Worm (Caenorhabditis elegans) whole organism, young adult: Measurements from ENCODE around the gene T12A2.3.

Source experiments
- C06A6.2 ChIP-seq: fragments of 200-800 bp; sonication (Bioruptor generic); conservative IDR thresholded peaks from 2 replicates; pipeline ENCODE4 v1.3.6; 2022; ENCODE audit warnings: missing genetic modification characterization, missing compliant biosample characterization
- F10E7.11 ChIP-seq: sonication (generic microtip); optimal IDR thresholded peaks from 2 replicates; lab custom pipeline; 2017; ENCODE audit warnings: mild to moderate bottlenecking, missing genetic modification characterization, moderate library complexity, missing compliant biosample characterization
- F23B12.7 ChIP-seq: sonication (generic microtip); optimal IDR thresholded peaks from 2 replicates; lab custom pipeline; 2017; ENCODE audit warnings: missing genetic modification characterization, mild to moderate bottlenecking, missing compliant biosample characterization, antibody characterized with exemption, moderate library complexity; ENCODE audit not compliant: insufficient read depth
- F37B4.10 ChIP-seq: fragments of 200-800 bp; sonication (Bioruptor generic); IDR thresholded peaks from 2 replicates; pipeline ENCODE4 v1.3.6; 2022; ENCODE audit warnings: missing genetic modification characterization, missing compliant biosample characterization
- F55B11.4 ChIP-seq: sonication (generic microtip); optimal IDR thresholded peaks from 2 replicates; lab custom pipeline; 2016; ENCODE audit warnings: missing compliant biosample characterization, missing genetic modification characterization, borderline replicate concordance; ENCODE audit not compliant: insufficient read depth
- F57C9.4 ChIP-seq: sonication (generic microtip); optimal IDR thresholded peaks from 2 replicates; lab custom pipeline; 2017; ENCODE audit warnings: mild to moderate bottlenecking, missing genetic modification characterization, missing compliant biosample characterization
- K11D2.4 ChIP-seq: fragments of 200-800 bp; sonication (Bioruptor generic); IDR thresholded peaks from 2 replicates; pipeline ENCODE4 v1.3.6; 2022; ENCODE audit warnings: missing genetic modification reagents, missing genetic modification characterization, missing compliant biosample characterization
- Y56A3A.18 ChIP-seq: fragments of 200-800 bp; sonication (Bioruptor generic); IDR thresholded peaks from 2 replicates; pipeline ENCODE4 v1.3.6; 2022; ENCODE audit warnings: missing genetic modification reagents, missing genetic modification characterization, missing compliant biosample characterization
- akir-1 ChIP-seq: fragments of 200-800 bp; sonication (Bioruptor generic); optimal IDR thresholded peaks from 2 replicates; lab custom pipeline; 2018; ENCODE audit warnings: mild to moderate bottlenecking, missing genetic modification characterization, moderate library complexity, missing compliant biosample characterization
- atf-7 ChIP-seq: sonication (generic microtip); optimal IDR thresholded peaks from 2 replicates; lab custom pipeline; 2017; ENCODE audit warnings: mild to moderate bottlenecking, missing genetic modification characterization, missing compliant biosample characterization
- athp-1 ChIP-seq: sonication (generic microtip); optimal IDR thresholded peaks from 2 replicates; lab custom pipeline; 2017; ENCODE audit warnings: mild to moderate bottlenecking, missing genetic modification characterization, missing compliant biosample characterization
- attf-3 ChIP-seq: fragments of 200-800 bp; sonication (Bioruptor generic); conservative IDR thresholded peaks from 2 replicates; pipeline ENCODE4 v1.3.6; 2022; ENCODE audit warnings: missing genetic modification reagents, missing genetic modification characterization, missing compliant biosample characterization
- cebp-2 ChIP-seq: fragments of 200-800 bp; sonication (Bioruptor generic); IDR thresholded peaks from 2 replicates; pipeline ENCODE4 v1.3.6; 2022; ENCODE audit warnings: missing genetic modification characterization, missing compliant biosample characterization
- ceh-27 ChIP-seq: fragments of 200-800 bp; sonication (Bioruptor generic); optimal IDR thresholded peaks from 2 replicates; lab custom pipeline; 2018; ENCODE audit warnings: mild to moderate bottlenecking, missing genetic modification characterization, moderate library complexity, missing compliant biosample characterization
- ceh-91 ChIP-seq: fragments of 200-800 bp; sonication (Bioruptor generic); IDR thresholded peaks from 2 replicates; pipeline ENCODE4 v1.3.6; 2022; ENCODE audit warnings: missing genetic modification reagents, missing genetic modification characterization, missing compliant biosample characterization
- dox-1 ChIP-seq: fragments of 200-800 bp; sonication (Bioruptor generic); IDR thresholded peaks from 2 replicates; pipeline ENCODE4 v1.3.6; 2022; ENCODE audit warnings: missing genetic modification reagents, missing genetic modification characterization, missing compliant biosample characterization
- dpff-1 ChIP-seq: sonication (generic microtip); optimal IDR thresholded peaks from 2 replicates; lab custom pipeline; 2017; ENCODE audit warnings: mild to moderate bottlenecking, missing genetic modification characterization, missing compliant biosample characterization
- egl-18 ChIP-seq: fragments of 200-800 bp; sonication (Bioruptor generic); IDR thresholded peaks from 2 replicates; pipeline ENCODE4 v1.3.6; 2022; ENCODE audit warnings: missing genetic modification reagents, missing genetic modification characterization, missing compliant biosample characterization
- egl-44 ChIP-seq: fragments of 200-800 bp; sonication (Bioruptor generic); IDR thresholded peaks from 2 replicates; pipeline ENCODE4 v1.3.6; 2022; ENCODE audit warnings: missing genetic modification reagents, missing genetic modification characterization, missing compliant biosample characterization
- hlh-26 ChIP-seq: fragments of 200-800 bp; sonication (Bioruptor generic); conservative IDR thresholded peaks from 2 replicates; pipeline ENCODE4 v1.3.6; 2022; ENCODE audit warnings: missing genetic modification reagents, missing genetic modification characterization, missing compliant biosample characterization
- let-607 ChIP-seq, 2 experiments: fragments of 200-800 bp in 1 of 2; sonication (Bioruptor generic) in 1 of 2; sonication (generic microtip) in 1 of 2; optimal IDR thresholded peaks; 2 replicates each; lab custom pipeline; 2016 to 2018; ENCODE audit warnings: mild to moderate bottlenecking in 2 of 2, missing compliant biosample characterization in 2 of 2, missing genetic modification characterization in 2 of 2, moderate library complexity in 2 of 2, missing genotype in 1 of 2
- lin-54 ChIP-seq: fragments of 200-800 bp; sonication (Bioruptor generic); optimal IDR thresholded peaks from 2 replicates; lab custom pipeline; 2018; ENCODE audit warnings: mild to moderate bottlenecking, missing genetic modification characterization, missing compliant biosample characterization
- lsl-1 ChIP-seq: fragments of 200-800 bp; sonication (Bioruptor generic); optimal IDR thresholded peaks from 2 replicates; lab custom pipeline; 2018; ENCODE audit warnings: mild to moderate bottlenecking, missing genetic modification characterization, moderate library complexity, missing compliant biosample characterization
- madf-10 ChIP-seq: sonication (generic microtip); optimal IDR thresholded peaks from 2 replicates; lab custom pipeline; 2016; ENCODE audit warnings: mild to moderate bottlenecking, missing genetic modification characterization, missing compliant biosample characterization
- madf-3 ChIP-seq: fragments of 200-800 bp; sonication (Bioruptor generic); IDR thresholded peaks from 2 replicates; pipeline ENCODE4 v1.3.6; 2022; ENCODE audit warnings: missing genetic modification reagents, missing genetic modification characterization, missing compliant biosample characterization
- madf-8 ChIP-seq: fragments of 200-800 bp; sonication (Bioruptor generic); conservative IDR thresholded peaks from 2 replicates; pipeline ENCODE4 v1.3.6; 2022; ENCODE audit warnings: missing genetic modification reagents, missing genetic modification characterization, missing compliant biosample characterization
- mcd-1 ChIP-seq: fragments of 200-800 bp; sonication (Bioruptor generic); IDR thresholded peaks from 2 replicates; pipeline ENCODE4 v1.3.6; 2022; ENCODE audit warnings: missing genetic modification reagents, missing genetic modification characterization, missing compliant biosample characterization
- mel-28 ChIP-seq: sonication (generic microtip); optimal IDR thresholded peaks from 2 replicates; lab custom pipeline; 2016; ENCODE audit warnings: borderline replicate concordance, mild to moderate bottlenecking, missing genetic modification characterization, missing compliant biosample characterization
- nfyb-1 ChIP-seq: fragments of 200-800 bp; sonication (Bioruptor generic); IDR thresholded peaks from 2 replicates; pipeline ENCODE4 v1.3.6; 2022; ENCODE audit warnings: missing genetic modification reagents, missing genetic modification characterization, missing compliant biosample characterization
- nhr-80 ChIP-seq: sonication (generic microtip); optimal IDR thresholded peaks from 2 replicates; lab custom pipeline; 2016; ENCODE audit warnings: missing genetic modification characterization, missing compliant biosample characterization
- nhr-90 ChIP-seq: sonication (generic microtip); optimal IDR thresholded peaks from 2 replicates; lab custom pipeline; 2016; ENCODE audit warnings: missing genotype, mild to moderate bottlenecking, missing genetic modification characterization, missing compliant biosample characterization
- pha-4 ChIP-seq: fragments of 150-350 bp; sonication (generic microtip); optimal IDR thresholded peaks from 2 replicates; lab custom pipeline; 2014; ENCODE audit warnings: missing biosample characterization, missing genetic modification reagents, missing genetic modification characterization
- rec-8 ChIP-seq, 2 experiments: sonication (generic microtip); optimal IDR thresholded peaks; 2 replicates each; lab custom pipeline; 2016; ENCODE audit warnings: mild to moderate bottlenecking in 2 of 2, missing genetic modification characterization in 2 of 2, missing genetic modification reagents in 2 of 2, missing genotype in 2 of 2, missing biosample characterization in 1 of 2, missing compliant biosample characterization in 1 of 2, moderate library complexity in 1 of 2
- repo-1 ChIP-seq: sonication (generic microtip); optimal IDR thresholded peaks from 2 replicates; lab custom pipeline; 2017; ENCODE audit warnings: mild to moderate bottlenecking, missing genetic modification characterization, missing compliant biosample characterization
- snpc-1.1 ChIP-seq: sonication (generic microtip); optimal IDR thresholded peaks from 2 replicates; lab custom pipeline; 2017; ENCODE audit warnings: missing genetic modification characterization, mild to moderate bottlenecking, missing compliant biosample characterization, antibody characterized with exemption, moderate library complexity, missing genotype, missing genetic modification reagents; ENCODE audit not compliant: insufficient read depth
- snpc-3.4 ChIP-seq: sonication (generic microtip); optimal IDR thresholded peaks from 2 replicates; lab custom pipeline; 2017; ENCODE audit warnings: missing genetic modification characterization, mild to moderate bottlenecking, missing compliant biosample characterization, antibody characterized with exemption, moderate library complexity, missing genotype, missing genetic modification reagents
- snpc-4 ChIP-seq, 5 experiments: fragments of 150-350 bp in 1 of 5; sonication (generic microtip) in 4 of 5; optimal IDR thresholded peaks; 2 replicates each; lab custom pipeline; 2014 to 2018; ENCODE audit warnings: missing genetic modification characterization in 5 of 5, missing biosample characterization in 3 of 5, antibody characterized with exemption in 2 of 5, mild to moderate bottlenecking in 2 of 5, missing compliant biosample characterization in 2 of 5, missing genotype in 2 of 5, moderate library complexity in 2 of 5, missing genetic modification reagents in 1 of 5
- somi-1 ChIP-seq: fragments of 200-800 bp; sonication (Bioruptor generic); optimal IDR thresholded peaks from 2 replicates; lab custom pipeline; 2018; ENCODE audit warnings: mild to moderate bottlenecking, missing genetic modification characterization, missing compliant biosample characterization
- tbx-9 ChIP-seq: sonication (generic microtip); optimal IDR thresholded peaks from 2 replicates; lab custom pipeline; 2016; ENCODE audit warnings: borderline replicate concordance, missing genetic modification characterization, inconsistent platforms, missing compliant biosample characterization
- unc-130 ChIP-seq: sonication (generic microtip); optimal IDR thresholded peaks from 2 replicates; lab custom pipeline; 2016; ENCODE audit warnings: missing genetic modification reagents, missing genetic modification characterization, missing compliant biosample characterization
- ztf-26 ChIP-seq: sonication (generic microtip); optimal IDR thresholded peaks from 2 replicates; lab custom pipeline; 2017; ENCODE audit warnings: missing genetic modification characterization, missing compliant biosample characterization

Gene T12A2.3

DNA sequence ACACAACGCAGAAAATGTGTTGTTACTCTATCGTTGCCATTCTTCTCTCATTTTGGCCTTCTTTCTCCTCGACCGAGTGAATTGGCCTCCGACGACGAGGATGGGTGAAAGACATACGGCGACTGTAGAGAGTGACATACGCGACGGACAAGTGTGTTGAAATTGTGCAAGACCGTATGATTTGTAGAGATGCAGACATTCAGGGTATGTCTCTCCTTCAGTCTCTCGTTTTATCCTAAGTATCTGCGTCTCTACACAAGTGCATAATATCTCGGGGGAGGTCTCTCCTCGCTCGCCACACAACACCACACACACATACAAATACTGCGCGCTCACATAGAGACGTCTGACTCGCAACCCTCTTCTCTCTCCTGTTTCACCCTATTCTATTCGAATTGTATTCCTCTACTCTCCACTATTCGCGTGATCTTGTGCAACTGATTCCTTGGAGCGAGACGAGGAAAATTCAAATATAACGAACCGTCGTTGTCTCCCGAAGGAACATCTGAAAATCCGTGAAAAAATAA lies 39.5 kb downstream of the T12A2.3 start, which contains the start of gene hmg-1.2 (continued):
- TF ChIP-seq atf-7 (peak; percentile 67), snpc-3.4 (tag; lab: Kevin White, UChicago) (peak; percentile 23), madf-10 (tag; lab: Kevin White, UChicago) (peak; percentile 65), K11D2.4 (0 out of 2 replicates have a peak, but pooled peaks have one; percentile 9), C06A6.2 (GFP tag; lab: Robert Waterston, UW) (0 out of 2 replicates have a peak, but pooled peaks have one; percentile 48), attf-3 (GFP tag; lab: Robert Waterston, UW) (no peak), nhr-90 (tag; lab: Kevin White, UChicago) (peak; percentile 49), let-607 (tag; optimal IDR thresholded peaks at IDR 0.05; lab: Kevin White, UChicago) (peak in 1 of 2 experiments; percentile 29), Y56A3A.18 (GFP tag; lab: Robert Waterston, UW) (no peak), egl-18 (0 out of 2 replicates have a peak, but pooled peaks have one; percentile 35), F57C9.4 (tag; lab: Kevin White, UChicago) (no peak), cebp-2 (GFP tag; lab: Robert Waterston, UW) (no peak), F55B11.4 (no peak), pha-4 (peak; percentile 25), mcd-1 (GFP tag; lab: Robert Waterston, UW) (peak; percentile 57), lsl-1 (GFP tag; lab: Kevin White, UChicago) (no peak), nhr-80 (tag; lab: Kevin White, UChicago) (peak; percentile 74), repo-1 (tag; lab: Kevin White, UChicago) (peak; percentile 73), F37B4.10 (GFP tag; lab: Robert Waterston, UW) (no peak), ceh-27 (peak; percentile 76), athp-1 (tag; lab: Kevin White, UChicago) (peak; percentile 50), ztf-26 (tag; lab: Kevin White, UChicago) (peak; percentile 69), mel-28 (tag; lab: Kevin White, UChicago) (no peak), somi-1 (GFP tag; lab: Kevin White, UChicago) (peak; percentile 47), lin-54 (GFP tag; lab: Kevin White, UChicago) (peak; percentile 39), F23B12.7 (tag; lab: Kevin White, UChicago) (no peak), snpc-4 (GFP tag; optimal IDR thresholded peaks at IDR 0.05; lab: Kevin White, UChicago) (peak; percentile 11), snpc-4 (tag; optimal IDR thresholded peaks at IDR 0.05; lab: Kevin White, UChicago) (peak in 3 of 4 experiments; percentile 60 to 75 (median 73)), dpff-1 (tag; lab: Kevin White, UChicago) (no peak), tbx-9 (no peak), madf-8 (GFP tag; lab: Robert Waterston, UW) (no peak), dox-1 (GFP tag; lab: Robert Waterston, UW) (peak; percentile 73), rec-8 (tag; optimal IDR thresholded peaks at IDR 0.05; lab: Kevin White, UChicago) (no peak), egl-44 (GFP tag; lab: Robert Waterston, UW) (no peak), akir-1 (no peak), unc-130 (GFP tag; lab: Kevin White, UChicago) (no peak), nfyb-1 (GFP tag; lab: Robert Waterston, UW) (peak; percentile 86), hlh-26 (GFP tag; lab: Robert Waterston, UW) (no peak), ceh-91 (GFP tag; lab: Robert Waterston, UW) (no peak), snpc-1.1 (tag; lab: Kevin White, UChicago) (no peak), madf-3 (no peak), F10E7.11 (no peak)
